Fruit fly (Drosophila melanogaster): ENCODE measurements around the gene CG9641.
A peak's percentile ranks its signal among the peaks of the same experiment; 100 is the strongest.

The CG9641 gene

dm6 chr2L:2992664-2993174, 16.1 kb upstream of the CG9641 start, which contains the start of the genes okr and CG3558:
Gene okr (minus strand): TSS chr2L:2992759.
Gene CG3558 (plus strand): TSS chr2L:2992870.
- TF ChIP-seq CTCF (optimal IDR thresholded peaks at IDR 0.05) (peak in 1 of 2 experiments; percentile 2), CG8478 (optimal IDR thresholded peaks at IDR 0.05) (no peak)

DNA sequence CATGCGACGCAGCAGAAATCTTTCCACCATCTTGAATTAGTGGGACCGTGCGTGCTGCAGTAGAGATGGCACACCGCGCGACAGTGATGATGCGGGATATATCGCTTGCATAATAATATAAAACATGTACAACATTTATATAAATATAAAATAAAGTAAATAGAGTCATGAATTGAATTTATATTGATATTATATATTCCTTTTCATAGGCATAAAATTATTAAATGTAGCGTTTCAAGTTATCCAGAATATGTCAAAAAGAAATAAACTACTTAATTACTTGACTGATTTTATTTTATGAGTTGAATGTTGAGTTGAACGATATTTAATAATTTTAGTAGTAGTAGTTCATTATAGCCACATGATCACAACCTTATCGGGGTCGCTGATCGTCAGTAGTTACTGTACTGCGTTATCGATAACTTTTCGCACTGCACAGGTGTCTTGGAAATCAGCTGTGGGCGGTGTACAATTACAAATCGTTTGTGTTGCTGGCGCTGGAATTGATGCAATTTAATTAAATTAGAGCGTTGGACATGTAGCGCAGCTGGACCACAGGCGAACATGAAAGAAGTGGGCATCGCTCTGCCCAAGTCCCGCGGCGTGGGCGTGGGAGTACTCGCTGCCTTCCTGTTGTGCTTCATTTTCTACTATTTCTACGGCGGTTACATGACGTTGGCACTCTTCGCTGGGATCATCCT, 11.2 kb upstream of the CG9641 start, which contains the start of the genes Chd1 and Bem46:
Chd1 (minus strand) TSS at position 43 of the 701 bp plus-strand sequence.
Bem46 (plus strand) TSS at position 436 of the 701 bp plus-strand sequence.
- TF ChIP-seq CTCF (optimal IDR thresholded peaks at IDR 0.05) (peak in 1 of 2 experiments; percentile 17), CG8478 (optimal IDR thresholded peaks at IDR 0.05) (no peak)

- TF ChIP-seq CG8478 (optimal IDR thresholded peaks at IDR 0.05) = no peak
- no peak for TF ChIP-seq CTCF (optimal IDR thresholded peaks at IDR 0.05)
Measured at dm6 chr2L:2986776-2987175, 10.1 kb upstream of the CG9641 start.

DNA sequence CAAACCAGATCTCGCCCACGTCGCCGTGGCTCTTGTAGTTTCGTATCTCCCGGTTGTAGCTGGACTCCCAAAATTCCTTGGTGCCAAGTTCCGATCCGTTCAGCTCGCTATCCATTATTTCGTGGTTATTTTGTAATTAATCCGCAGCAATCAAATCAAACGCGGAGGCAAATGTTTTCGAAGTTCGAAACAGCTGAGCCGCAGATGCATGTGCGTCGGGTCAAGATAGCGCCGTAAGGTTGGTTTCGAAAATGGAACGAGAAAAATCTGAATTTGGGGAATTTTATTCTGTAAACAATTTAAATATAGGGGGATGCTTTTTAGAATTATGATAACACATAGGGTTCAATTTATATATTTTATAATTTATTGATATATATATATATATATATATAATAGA, 2.4 kb upstream of the CG9641 start, which contains the start of gene CG9643:
CG9643 (minus strand) TSS at position 198 of the 400 bp plus-strand sequence.
- no peak for TF ChIP-seq CG8478 (optimal IDR thresholded peaks at IDR 0.05)

- TF ChIP-seq CG8478 (optimal IDR thresholded peaks at IDR 0.05) = no peak
- no peak for TF ChIP-seq CTCF (optimal IDR thresholded peaks at IDR 0.05)
Measured at dm6 chr2L:2972439-2972936, 4.2 kb downstream of the CG9641 start, which contains the start of the genes Rrp1 and gammaTub23C. Gene Rrp1 (minus strand): TSS chr2L:2972508. Gene gammaTub23C (plus strand): TSS chr2L:2972891.

- no peak for TF ChIP-seq CTCF (optimal IDR thresholded peaks at IDR 0.05)
- no peak for TF ChIP-seq CG8478 (optimal IDR thresholded peaks at IDR 0.05)
Measured at dm6 chr2L:2969438-2969837, 7.2 kb downstream of the CG9641 start, which contains the start of gene Ts. Gene Ts (minus strand): TSS chr2L:2969638.

DNA sequence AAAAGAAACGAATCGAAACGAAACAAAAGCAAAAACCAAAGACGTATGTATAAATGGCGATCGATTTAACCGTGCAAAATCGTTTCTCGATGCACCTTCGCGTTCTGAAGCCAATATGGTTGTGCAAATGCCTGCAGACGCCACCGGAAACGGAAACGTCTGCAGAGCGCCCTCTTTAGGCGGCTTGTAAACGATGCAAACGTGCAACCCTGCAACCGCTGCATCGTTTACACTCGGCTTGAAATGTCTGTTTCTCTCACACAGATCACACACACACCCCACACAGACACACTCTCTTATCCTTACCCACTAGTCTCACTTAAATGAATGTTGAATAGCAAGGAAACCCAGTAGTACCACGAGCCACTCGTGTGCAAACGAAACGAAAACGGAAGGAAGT, 9.7 kb downstream of the CG9641 start:
- no peak for TF ChIP-seq CG8478 (optimal IDR thresholded peaks at IDR 0.05)
- TF ChIP-seq CTCF (optimal IDR thresholded peaks at IDR 0.05) = peak; percentile 82 to 89

DNA sequence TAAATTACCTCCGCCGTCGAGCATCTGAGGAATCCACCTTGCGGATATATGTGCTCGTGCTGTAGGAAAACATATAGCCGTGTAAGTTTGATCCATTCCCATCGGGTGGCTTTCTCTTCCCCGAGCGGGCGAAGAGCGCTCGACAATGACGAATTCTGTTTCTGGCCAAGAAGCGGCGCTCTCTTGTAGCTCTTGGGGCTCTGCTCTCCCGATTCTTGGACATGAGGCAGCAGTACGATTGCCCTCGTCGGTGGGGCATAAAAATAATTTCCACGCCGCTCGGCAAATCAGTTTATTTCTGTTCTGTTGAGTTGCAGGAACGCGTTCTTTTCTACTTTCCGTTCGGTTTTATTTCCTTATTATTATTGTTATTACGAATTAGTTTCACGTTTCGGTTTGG, 17.8 kb downstream of the CG9641 start:
- TF ChIP-seq CG8478 (optimal IDR thresholded peaks at IDR 0.05) = no peak
- no peak for TF ChIP-seq CTCF (optimal IDR thresholded peaks at IDR 0.05)

DNA sequence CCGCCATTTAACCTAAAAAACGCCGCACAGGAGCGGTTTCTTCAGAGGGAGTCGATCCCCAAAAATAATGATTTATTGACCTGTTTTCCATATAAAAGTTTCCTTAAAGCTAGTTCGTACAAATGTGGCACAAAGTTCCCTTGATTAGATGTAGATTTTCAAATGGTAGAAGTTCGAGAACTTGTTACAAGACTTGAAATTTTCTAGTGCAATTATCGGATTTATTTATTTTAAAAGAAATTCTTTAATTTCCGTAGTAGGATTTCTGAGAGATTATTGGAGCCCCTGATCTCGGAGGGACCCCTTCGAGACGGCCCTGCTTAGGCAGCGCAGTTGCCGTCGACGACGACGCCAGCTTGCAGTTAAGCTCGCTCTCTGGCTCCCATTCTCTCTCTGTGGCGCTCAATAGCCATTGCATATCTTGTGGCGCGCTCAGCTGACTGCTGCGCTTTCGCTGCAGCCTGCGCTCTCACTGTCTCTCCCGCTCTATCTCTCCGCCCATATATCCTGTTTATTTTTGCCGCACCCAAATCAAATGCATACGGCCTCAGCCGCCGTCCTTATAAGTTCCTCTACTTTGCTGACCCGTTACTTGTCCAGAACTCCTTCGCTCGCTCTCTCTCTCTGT, 19.0 kb downstream of the CG9641 start:
- TF ChIP-seq CTCF (optimal IDR thresholded peaks at IDR 0.05) = no peak
- TF ChIP-seq CG8478 (optimal IDR thresholded peaks at IDR 0.05) = no peak

dm6 chr2L:2956992-2957391, 19.7 kb downstream of the CG9641 start:
- peak; percentile 30 to 51 for TF ChIP-seq CTCF (optimal IDR thresholded peaks at IDR 0.05)
- TF ChIP-seq CG8478 (optimal IDR thresholded peaks at IDR 0.05) = no peak

DNA sequence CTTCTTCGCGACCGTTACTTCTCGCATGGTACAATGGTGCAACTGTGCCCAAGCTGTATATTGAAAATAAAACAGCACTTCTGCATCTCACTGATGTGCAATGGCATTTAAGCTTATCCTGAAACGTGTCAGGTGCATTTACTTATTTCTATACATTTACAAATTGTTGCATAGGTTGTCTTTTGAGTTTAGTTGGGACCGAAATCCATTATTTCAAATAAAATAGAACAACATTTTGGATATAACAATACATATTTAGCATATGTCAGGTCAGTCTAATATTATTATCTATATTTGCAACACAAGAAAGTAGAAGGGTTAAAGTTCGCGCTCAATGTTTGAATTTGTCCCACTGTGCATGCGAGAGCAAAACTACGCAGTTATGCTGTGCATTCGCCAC, 20.3 kb downstream of the CG9641 start:
- no peak for TF ChIP-seq CG8478 (optimal IDR thresholded peaks at IDR 0.05)
- TF ChIP-seq CTCF (optimal IDR thresholded peaks at IDR 0.05) = no peak

DNA sequence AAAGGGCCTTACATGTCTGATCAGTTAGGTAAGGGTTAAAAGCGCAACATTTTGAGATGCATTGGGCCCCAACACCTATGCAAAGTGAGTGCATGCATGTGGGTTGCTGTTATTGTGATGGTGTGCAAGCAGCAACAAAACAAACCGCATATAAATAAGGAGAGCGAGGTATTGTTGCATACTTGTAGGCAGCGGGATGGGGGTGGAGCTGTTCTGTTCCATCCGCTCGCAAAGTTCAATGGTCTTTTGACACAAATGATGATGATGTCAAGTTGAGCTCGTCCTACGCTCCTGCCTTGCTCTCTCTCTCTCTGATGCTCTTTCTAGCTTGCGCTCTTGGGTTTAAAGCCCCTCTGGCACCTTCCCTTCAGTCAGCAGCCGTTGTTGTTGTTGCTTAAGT, 21.0 kb downstream of the CG9641 start:
- no peak for TF ChIP-seq CTCF (optimal IDR thresholded peaks at IDR 0.05)
- no peak for TF ChIP-seq CG8478 (optimal IDR thresholded peaks at IDR 0.05)

- TF ChIP-seq CG8478 (optimal IDR thresholded peaks at IDR 0.05) = no peak
- TF ChIP-seq CTCF (optimal IDR thresholded peaks at IDR 0.05) = no peak
Measured at dm6 chr2L:2954472-2954871, 22.2 kb downstream of the CG9641 start, which contains the start of gene Rbp9. Gene Rbp9 (plus strand): TSS chr2L:2954762.

DNA sequence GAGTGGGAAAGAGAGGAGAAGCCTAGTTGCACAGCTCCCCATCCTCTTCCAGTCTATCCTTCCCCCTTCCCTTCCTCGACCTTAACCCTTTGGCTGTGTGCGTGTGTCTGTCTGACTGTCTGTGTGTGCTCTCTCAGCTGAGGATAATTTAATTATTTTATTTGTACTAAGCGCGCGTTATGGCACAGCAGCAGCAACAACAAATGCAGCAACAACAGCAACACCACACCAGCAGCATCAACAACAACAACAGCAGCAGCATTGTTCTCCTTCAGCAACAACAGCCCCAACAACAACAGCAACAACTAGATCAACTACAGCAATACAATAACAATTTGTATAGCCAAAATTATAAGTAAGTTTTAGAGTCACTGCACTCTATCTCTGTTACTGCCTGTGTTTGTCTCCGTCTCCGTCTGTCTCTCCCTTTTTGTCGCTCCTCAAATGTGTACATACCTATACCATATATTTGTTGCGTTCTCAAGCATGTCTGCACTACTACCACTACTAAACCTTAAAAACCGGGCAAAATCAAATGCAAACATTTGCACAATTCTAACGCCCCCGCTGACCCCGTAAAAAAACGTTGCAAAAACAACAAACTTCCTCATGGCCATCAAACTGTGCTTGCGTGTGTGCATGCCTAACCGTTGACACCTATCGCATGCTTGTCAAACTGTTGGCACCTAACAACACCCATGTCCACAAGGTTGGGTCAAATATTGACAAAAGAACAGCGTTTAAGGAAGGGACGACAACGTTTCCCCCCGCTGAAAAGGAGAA, 31.0 kb downstream of the CG9641 start:
- TF ChIP-seq CTCF (optimal IDR thresholded peaks at IDR 0.05) (peak; percentile 24 to 44), CG8478 (optimal IDR thresholded peaks at IDR 0.05) (no peak)

DNA sequence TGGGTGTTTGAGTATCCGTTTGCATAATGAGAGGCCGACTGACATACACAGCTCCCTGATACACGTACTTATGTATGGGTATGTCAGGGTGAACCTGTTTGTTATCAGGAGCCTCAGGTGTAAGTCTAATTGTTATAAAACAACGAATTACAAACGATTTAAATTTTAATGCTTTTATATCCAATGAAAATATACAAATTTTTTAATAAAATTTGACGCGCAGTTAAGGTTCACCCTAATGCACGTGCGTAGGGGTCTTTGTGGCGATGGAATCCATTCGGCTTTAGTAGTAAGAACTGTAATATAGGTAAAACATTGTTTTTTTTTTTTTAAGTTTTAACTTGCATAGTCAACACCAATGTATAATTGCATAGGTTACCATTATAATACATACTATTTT, 32.2 kb downstream of the CG9641 start:
- no peak for TF ChIP-seq CG8478 (optimal IDR thresholded peaks at IDR 0.05)

Measured in S2 (cell line).